Fruit fly (Drosophila melanogaster) Kc167 (cell line): ENCODE results near the gene DhpD.

Experiments used
- Myc ChIP-seq: fragments of >200 bp; optimal IDR thresholded peaks from 2 replicates; lab custom pipeline; 2017; ENCODE audit warnings: missing external identifiers
- h ChIP-seq: fragments of >200 bp; optimal IDR thresholded peaks from 3 replicates; lab custom pipeline; 2018; ENCODE audit warnings: missing external identifiers

DNA sequence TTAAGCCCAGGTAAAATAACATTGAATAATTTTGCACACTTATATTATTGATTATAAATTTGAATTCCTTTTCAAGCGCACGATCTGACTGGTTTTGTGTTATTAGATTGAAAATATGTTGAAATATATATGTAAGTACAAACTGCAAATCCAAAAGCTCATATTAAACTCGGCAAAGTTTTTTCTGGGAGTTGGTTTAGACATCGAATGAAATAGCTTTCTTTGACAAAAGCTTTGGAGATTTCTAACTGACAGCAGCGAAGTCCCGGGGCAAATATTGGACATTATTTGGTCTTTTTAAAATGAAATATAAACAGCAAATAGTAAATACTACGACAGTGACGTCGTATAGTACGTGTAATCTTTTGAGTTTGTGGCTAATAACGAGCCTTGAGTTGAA is 22.2 kb upstream of the DhpD start, which contains the start of gene TwdlG:
- no peak for TF ChIP-seq h
- TF ChIP-seq Myc (lab: Kevin White, UChicago): no peak
